Worm (Caenorhabditis elegans) whole organism, L4 larva: ENCODE results near the gene Y66D12A.13.
A peak's percentile ranks its signal among the peaks of the same experiment; 100 is the strongest.

Experiments
- Y105C5A.15 ChIP-seq: fragments of 200-800 bp; sonication (Bioruptor generic); IDR thresholded peaks from 2 replicates; pipeline ENCODE4 v1.3.6; 2022; ENCODE audit warnings: missing genetic modification characterization, missing compliant biosample characterization
- ama-1 ChIP-seq: fragments of 150-350 bp; optimal IDR thresholded peaks from 2 replicates; lab custom pipeline; 2014; ENCODE audit warnings: inconsistent platforms, mixed read lengths
- attf-4 ChIP-seq: sonication (generic microtip); optimal IDR thresholded peaks from 3 replicates; lab custom pipeline; 2017; ENCODE audit warnings: missing biosample characterization, missing genetic modification characterization
- ceh-28 ChIP-seq: fragments of 150-350 bp; optimal IDR thresholded peaks from 2 replicates; lab custom pipeline; 2014; ENCODE audit warnings: missing biosample characterization, missing genetic modification reagents, missing genetic modification characterization
- ceh-62 ChIP-seq: sonication (generic microtip); optimal IDR thresholded peaks from 2 replicates; lab custom pipeline; 2017; ENCODE audit warnings: missing biosample characterization, missing genetic modification characterization
- daf-19 ChIP-seq: fragments of 200-800 bp; sonication (Bioruptor generic); conservative IDR thresholded peaks from 2 replicates; pipeline ENCODE4 v1.3.6; 2022; ENCODE audit warnings: missing genetic modification characterization, missing compliant biosample characterization
- dve-1 ChIP-seq: sonication (generic microtip); optimal IDR thresholded peaks from 2 replicates; lab custom pipeline; 2017; ENCODE audit warnings: antibody characterized with exemption, mild to moderate bottlenecking, missing genetic modification characterization, missing compliant biosample characterization; ENCODE audit not compliant: insufficient read depth
- hmg-1.1 ChIP-seq: fragments of 200-800 bp; sonication (Bioruptor generic); IDR thresholded peaks from 2 replicates; pipeline ENCODE4 v1.3.6; 2022; ENCODE audit warnings: missing genetic modification reagents, missing genetic modification characterization, missing compliant biosample characterization
- lin-38 ChIP-seq: fragments of 200-800 bp; sonication (Bioruptor generic); IDR thresholded peaks from 2 replicates; pipeline ENCODE4 v1.3.6; 2022; ENCODE audit warnings: missing genetic modification reagents, missing genetic modification characterization, missing compliant biosample characterization
- nhr-11 ChIP-seq: fragments of 150-350 bp; optimal IDR thresholded peaks from 2 replicates; lab custom pipeline; 2014; ENCODE audit warnings: missing biosample characterization, missing genetic modification characterization
- snpc-4 ChIP-seq: fragments of 150-350 bp; optimal IDR thresholded peaks from 2 replicates; lab custom pipeline; 2014; ENCODE audit warnings: missing biosample characterization, missing genetic modification characterization

Gene Y66D12A.13

DNA sequence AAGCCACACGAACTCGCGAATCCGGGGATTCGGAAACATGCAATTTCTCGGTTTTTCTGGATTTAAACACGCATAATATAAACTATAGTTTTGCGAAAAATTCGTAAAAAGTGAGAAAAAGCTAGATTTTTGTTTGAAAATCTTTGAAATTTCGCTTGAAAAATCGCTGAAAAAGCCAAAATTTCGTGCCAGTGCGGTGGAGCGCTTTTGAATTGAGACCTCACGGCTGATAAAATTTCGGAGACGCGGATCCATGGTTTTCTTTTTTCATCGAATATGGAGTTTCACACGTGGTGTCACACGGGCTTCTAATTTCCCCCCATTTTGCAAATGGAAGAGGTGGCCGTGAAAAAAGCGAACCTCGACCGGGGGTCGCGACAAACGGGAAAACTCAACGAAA, 42.1 kb downstream of the Y66D12A.13 start:
- TF ChIP-seq lin-38 (GFP tag; lab: Robert Waterston, UW) (peak; percentile 80), ceh-62 (no peak), ama-1 (lab: Kevin White, UChicago) (no peak), Y105C5A.15 (GFP tag; lab: Robert Waterston, UW) (no peak), dve-1 (tag; lab: Kevin White, UChicago) (no peak)
- TF ChIP-seq, all 104 proteins: peak for 1

- TF ChIP-seq hmg-1.1 (GFP tag; lab: Robert Waterston, UW) = no peak
- TF ChIP-seq ceh-28 (tag; lab: Kevin White, UChicago) = peak; percentile 84
- TF ChIP-seq nhr-11 (tag; lab: Kevin White, UChicago) = no peak
- TF ChIP-seq attf-4 (tag; lab: Kevin White, UChicago) = no peak
- TF ChIP-seq daf-19 (GFP tag; lab: Robert Waterston, UW) = no peak
- TF ChIP-seq snpc-4 (tag; lab: Kevin White, UChicago) = no peak
- TF ChIP-seq, all 104 proteins: peak for 1
Measured at ce11 chrIII:11592096-11592495, 43.9 kb downstream of the Y66D12A.13 start.
